Fruit fly (Drosophila melanogaster): ENCODE results near the gene CG13622.

Gene CG13622

dm6 chr3R:24543676-24544277 lies 20.3 kb upstream of the CG13622 start, which contains the start of gene Cftr (continued):
- TF ChIP-seq CG11762 (GFP tag; optimal IDR thresholded peaks at IDR 0.05; ENCODE audit: insufficient read depth): no peak
- no peak for TF ChIP-seq Hr39 (GFP tag; optimal IDR thresholded peaks at IDR 0.05)
- peak; percentile 32 for TF ChIP-seq CG1621 (tag; optimal IDR thresholded peaks at IDR 0.05)
- no peak for TF ChIP-seq CG7368 (GFP tag; optimal IDR thresholded peaks at IDR 0.05)
- no peak for TF ChIP-seq dac (GFP tag; optimal IDR thresholded peaks at IDR 0.05)
- TF ChIP-seq Gug (GFP tag; IDR thresholded peaks at IDR 0.05): 0 out of 2 replicates have a peak, but pooled peaks have one; percentile 27
- TF ChIP-seq Met (GFP tag; optimal IDR thresholded peaks at IDR 0.05): peak; percentile 38
- peak; percentile 7 for TF ChIP-seq CG6792 (GFP tag; optimal IDR thresholded peaks at IDR 0.05)
- peak; percentile 61; the same call in 2 of the 3 replicates for TF ChIP-seq eg (GFP tag; IDR thresholded peaks at IDR 0.05)
- peak; percentile 62 for TF ChIP-seq topi (GFP tag; optimal IDR thresholded peaks at IDR 0.05)
- peak; percentile 60 for TF ChIP-seq lz (GFP tag; optimal IDR thresholded peaks at IDR 0.05)
- peak; percentile 68 for TF ChIP-seq CG6854 (GFP tag; optimal IDR thresholded peaks at IDR 0.05)
- TF ChIP-seq svp (GFP tag): peak; percentile 53
- peak; percentile 67 for TF ChIP-seq Sox14 (GFP tag; optimal IDR thresholded peaks at IDR 0.05)
- no peak for TF ChIP-seq CG32006 (GFP tag; optimal IDR thresholded peaks at IDR 0.05)
- TF ChIP-seq vri (GFP tag; optimal IDR thresholded peaks at IDR 0.05): peak; percentile 91
- TF ChIP-seq acj6 (GFP tag; optimal IDR thresholded peaks at IDR 0.05): no peak
- peak; percentile 48 for TF ChIP-seq net (GFP tag; optimal IDR thresholded peaks at IDR 0.05)
- TF ChIP-seq CG15336 (GFP tag; IDR thresholded peaks at IDR 0.05): peak; percentile 16; the same call in 1 of the 2 replicates
- TF ChIP-seq Eip93F (GFP tag; optimal IDR thresholded peaks at IDR 0.05): peak; percentile 40
- peak; percentile 40 to 46 for TF ChIP-seq ss (GFP tag; optimal IDR thresholded peaks at IDR 0.05)
- peak; percentile 27 for TF ChIP-seq OdsH (GFP tag; optimal IDR thresholded peaks at IDR 0.05)
- peak; percentile 60 for TF ChIP-seq Eip75B (GFP tag; optimal IDR thresholded peaks at IDR 0.05)
- TF ChIP-seq spab (GFP tag; optimal IDR thresholded peaks at IDR 0.05): no peak
- TF ChIP-seq CG11294 (GFP tag; IDR thresholded peaks at IDR 0.05): no peak
- peak; percentile 14 for TF ChIP-seq Ets21C (GFP tag; optimal IDR thresholded peaks at IDR 0.05)
- TF ChIP-seq CG3919 (GFP tag; optimal IDR thresholded peaks at IDR 0.05): peak; percentile 47
- TF ChIP-seq Eip78C (GFP tag): peak; percentile 76
- no peak for TF ChIP-seq CG6276 (GFP tag; optimal IDR thresholded peaks at IDR 0.05)
- TF ChIP-seq Sox15 (GFP tag; optimal IDR thresholded peaks at IDR 0.05): no peak
- no peak for TF ChIP-seq salr (GFP tag; optimal IDR thresholded peaks at IDR 0.05)
- peak; percentile 61 for TF ChIP-seq Lpt (GFP tag; optimal IDR thresholded peaks at IDR 0.05)
- peak; percentile 2 for TF ChIP-seq Hr4 (GFP tag; optimal IDR thresholded peaks at IDR 0.05)
- no peak for TF ChIP-seq CG34406 (GFP tag; optimal IDR thresholded peaks at IDR 0.05)

dm6 chr3R:24543033-24543675 lies 19.7 kb upstream of the CG13622 start:
- TF ChIP-seq Ets21C (GFP tag; optimal IDR thresholded peaks at IDR 0.05) (peak; percentile 91), lz (GFP tag; optimal IDR thresholded peaks at IDR 0.05) (peak; percentile 92), CG11294 (GFP tag; IDR thresholded peaks at IDR 0.05) (peak; percentile 88), pdm3 (GFP tag; optimal IDR thresholded peaks at IDR 0.05) (peak; percentile 95), CG1621 (tag; optimal IDR thresholded peaks at IDR 0.05) (no peak), svp (GFP tag) (peak; percentile 99), CG32006 (GFP tag; optimal IDR thresholded peaks at IDR 0.05) (peak; percentile 93), fd59A (GFP tag; optimal IDR thresholded peaks at IDR 0.05) (peak; percentile 80), CG9139 (GFP tag; optimal IDR thresholded peaks at IDR 0.05) (no peak), CG11902 (GFP tag; optimal IDR thresholded peaks at IDR 0.05) (peak; percentile 81), CG16779 (tag; optimal IDR thresholded peaks at IDR 0.05) (peak; percentile 71), CG8632 (GFP tag; optimal IDR thresholded peaks at IDR 0.05) (peak; percentile 93), Eip75B (GFP tag; optimal IDR thresholded peaks at IDR 0.05) (peak; percentile 88), CG11762 (GFP tag; optimal IDR thresholded peaks at IDR 0.05; ENCODE audit: insufficient read depth) (peak; percentile 76), CG8119 (GFP tag; IDR thresholded peaks at IDR 0.05) (peak; percentile 93), CG8319 (GFP tag; optimal IDR thresholded peaks at IDR 0.05) (peak; percentile 75), topi (GFP tag; optimal IDR thresholded peaks at IDR 0.05) (peak; percentile 97), CG3032 (tag; optimal IDR thresholded peaks at IDR 0.05) (no peak), net (GFP tag; optimal IDR thresholded peaks at IDR 0.05) (peak; percentile 92), Hr4 (GFP tag; optimal IDR thresholded peaks at IDR 0.05) (peak; percentile 95), Hr39 (GFP tag; optimal IDR thresholded peaks at IDR 0.05) (peak; percentile 97), ss (GFP tag; optimal IDR thresholded peaks at IDR 0.05) (no peak), fkh (GFP tag; optimal IDR thresholded peaks at IDR 0.05) (peak; percentile 64), achi (GFP tag; optimal IDR thresholded peaks at IDR 0.05) (peak; percentile 79), vri (GFP tag; optimal IDR thresholded peaks at IDR 0.05) (peak; percentile 91), dac (GFP tag; optimal IDR thresholded peaks at IDR 0.05) (peak; percentile 43), CG6276 (GFP tag; optimal IDR thresholded peaks at IDR 0.05) (peak; percentile 74), CG34406 (GFP tag; optimal IDR thresholded peaks at IDR 0.05) (peak; percentile 93), salr (GFP tag; optimal IDR thresholded peaks at IDR 0.05) (peak; percentile 81 to 82), CG3919 (GFP tag; optimal IDR thresholded peaks at IDR 0.05) (peak; percentile 94), OdsH (GFP tag; optimal IDR thresholded peaks at IDR 0.05) (peak; percentile 96), Eip93F (GFP tag; optimal IDR thresholded peaks at IDR 0.05) (peak; percentile 45), CG15336 (GFP tag; IDR thresholded peaks at IDR 0.05) (peak; percentile 94), spab (GFP tag; optimal IDR thresholded peaks at IDR 0.05) (peak; percentile 62)
